Fruit fly (Drosophila melanogaster): ENCODE measurements around the gene par-6.

DNA sequence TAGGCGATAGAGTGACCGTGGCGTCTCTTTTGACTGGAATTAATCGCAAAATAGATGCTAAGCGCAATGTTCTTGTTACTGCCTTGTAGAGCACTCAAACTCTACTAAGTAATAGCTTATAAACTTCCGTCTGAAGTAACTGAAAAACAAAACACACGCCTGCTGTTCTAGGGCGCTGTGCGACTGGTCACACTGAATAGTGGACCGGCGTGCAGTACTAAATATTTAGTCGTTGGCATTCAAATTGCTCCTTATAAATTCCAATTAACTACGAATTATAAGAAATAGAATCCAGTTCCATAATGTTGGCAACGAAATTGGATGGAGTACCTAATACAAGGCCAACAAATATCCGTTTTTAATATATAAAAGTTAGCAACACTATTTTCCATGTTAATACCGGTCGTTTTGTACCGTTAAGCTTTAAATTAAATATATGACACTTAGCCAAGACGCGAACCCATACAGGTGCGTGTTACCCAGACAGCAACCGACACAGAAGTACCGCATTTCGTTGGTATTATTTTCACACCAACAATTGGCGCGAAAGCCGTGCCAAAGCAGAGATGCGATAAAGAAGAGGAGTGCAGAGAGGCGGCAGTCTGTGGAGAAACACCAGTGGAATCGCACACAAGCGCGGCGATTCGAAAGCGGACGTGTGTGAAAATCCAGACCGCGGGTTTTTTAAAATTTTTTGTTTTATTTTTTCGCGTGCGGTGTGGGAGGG is 6.6 kb downstream of the par-6 start, which contains the start of the genes CG8173 and raskol:
- TF ChIP-seq Dll (optimal IDR thresholded peaks at IDR 0.05) (no peak), psq (optimal IDR thresholded peaks at IDR 0.05) (peak; percentile 66), pan (optimal IDR thresholded peaks at IDR 0.05) (no peak), CG8478 (optimal IDR thresholded peaks at IDR 0.05) (no peak), EcR (GFP tag; optimal IDR thresholded peaks at IDR 0.05) (no peak), usp (GFP tag; optimal IDR thresholded peaks at IDR 0.05) (no peak)

All from whole organism.